Comparison of ENCODE assay signal across 1 fruit fly cellular context in the genomic region with DNA sequence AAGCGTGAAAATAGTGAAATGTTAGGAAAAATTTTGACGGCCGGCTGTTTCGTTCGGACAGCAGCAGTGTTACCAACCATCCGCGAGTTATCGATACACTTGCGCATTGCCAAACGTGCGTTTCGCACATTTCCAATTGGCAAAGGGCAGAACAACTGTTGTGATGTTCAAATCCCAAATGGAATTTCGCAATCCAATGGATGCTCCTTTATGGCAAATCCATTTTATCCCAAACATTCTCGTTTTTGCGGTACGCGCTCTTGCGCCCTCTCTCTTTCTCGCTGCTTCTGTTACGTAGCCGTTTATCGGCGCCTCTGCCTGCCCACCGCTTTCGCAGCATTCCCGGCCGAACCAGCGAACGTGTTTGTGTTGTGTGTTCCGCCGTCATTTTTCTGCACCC.
TF ChIP-seq lines count a peak whose summit lies in the region.

No protein-coding gene starts in this region.

TF ChIP-seq in whole organism, embryonic, 481 proteins besides CTCF, POLR2A, EP300 and RAD21 (continued from another document and continues in another):
- TF ChIP-seq CG2712 (tag; optimal IDR thresholded peaks at IDR 0.05; lab: Kevin White, UChicago), result no peak
- no peak for TF ChIP-seq CG11398 (GFP tag; optimal IDR thresholded peaks at IDR 0.05; lab: Kevin White, UChicago)
- TF ChIP-seq twi (tag; optimal IDR thresholded peaks at IDR 0.05; lab: Kevin White, UChicago), result no peak
- no peak for TF ChIP-seq ac (GFP tag; optimal IDR thresholded peaks at IDR 0.05; lab: Kevin White, UChicago)
- TF ChIP-seq sc (optimal IDR thresholded peaks at IDR 0.05; lab: Kevin White, UChicago), result no peak
- no peak for TF ChIP-seq sc (GFP tag; optimal IDR thresholded peaks at IDR 0.05; lab: Kevin White, UChicago)
- no peak for TF ChIP-seq Gsc (GFP tag; IDR thresholded peaks at IDR 0.05; lab: Robert Waterston, UW)
- no peak for TF ChIP-seq MTF-1 (GFP tag; optimal IDR thresholded peaks at IDR 0.05; lab: Kevin White, UChicago; ENCODE audit: borderline replicate concordance)
- TF ChIP-seq Bgb (GFP tag; IDR thresholded peaks at IDR 0.05; lab: Robert Waterston, UW; ENCODE audit: partially characterized antibody), result peak; percentile 20; the same call in 1 of the 2 replicates
- peak; percentile 63 for TF ChIP-seq CG9437 (GFP tag; optimal IDR thresholded peaks at IDR 0.05; lab: Kevin White, UChicago)
- TF ChIP-seq Dad (GFP tag; optimal IDR thresholded peaks at IDR 0.05; lab: Kevin White, UChicago), result no peak
- TF ChIP-seq MBD-R2 (GFP tag; IDR thresholded peaks at IDR 0.05; lab: Robert Waterston, UW), result peak; percentile 52; the same call in 1 of the 2 replicates
- no peak for TF ChIP-seq bsh (GFP tag; optimal IDR thresholded peaks at IDR 0.05; lab: Kevin White, UChicago)
- TF ChIP-seq CG13624 (GFP tag; optimal IDR thresholded peaks at IDR 0.05; lab: Kevin White, UChicago), result no peak
- TF ChIP-seq fd102C (GFP tag; optimal IDR thresholded peaks at IDR 0.05; lab: Kevin White, UChicago), result no peak
- no peak for TF ChIP-seq corto (GFP tag; optimal IDR thresholded peaks at IDR 0.05; lab: Kevin White, UChicago)
- TF ChIP-seq CG12236 (GFP tag; optimal IDR thresholded peaks at IDR 0.05; lab: Kevin White, UChicago), result no peak
- TF ChIP-seq lola (GFP tag; optimal IDR thresholded peaks at IDR 0.05; lab: Kevin White, UChicago), result no peak
- TF ChIP-seq vfl (GFP tag; optimal IDR thresholded peaks at IDR 0.05; lab: Kevin White, UChicago), result no peak
- no peak for TF ChIP-seq tgo (GFP tag; IDR thresholded peaks at IDR 0.05; lab: Robert Waterston, UW)
- TF ChIP-seq CG15479 (GFP tag; optimal IDR thresholded peaks at IDR 0.05; lab: Kevin White, UChicago), result peak; percentile 59
- peak; percentile 11 for TF ChIP-seq nom (GFP tag; optimal IDR thresholded peaks at IDR 0.05; lab: Kevin White, UChicago)
- peak in 1 of 2 experiments; percentile 29 for TF ChIP-seq crp (GFP tag; optimal IDR thresholded peaks at IDR 0.05; lab: Kevin White, UChicago)
- no peak for TF ChIP-seq CG18011 (GFP tag; optimal IDR thresholded peaks at IDR 0.05; lab: Kevin White, UChicago)
- TF ChIP-seq sd (tag; optimal IDR thresholded peaks at IDR 0.05; lab: Kevin White, UChicago), result peak; percentile 28
- TF ChIP-seq Meics (GFP tag; optimal IDR thresholded peaks at IDR 0.05; lab: Kevin White, UChicago), result no peak
- TF ChIP-seq Ets65A (GFP tag; lab: Kevin White, UChicago), result peak; percentile 42
- TF ChIP-seq CG10321 (GFP tag; IDR thresholded peaks at IDR 0.05; lab: Robert Waterston, UW), result no peak
- no peak for TF ChIP-seq pnt (GFP tag; optimal IDR thresholded peaks at IDR 0.05; lab: Kevin White, UChicago)
- TF ChIP-seq Adf1 (GFP tag; IDR thresholded peaks at IDR 0.05; lab: Robert Waterston, UW), result peak; percentile 53
- no peak for TF ChIP-seq Xrp1 (GFP tag; IDR thresholded peaks at IDR 0.05; lab: Robert Waterston, UW)
- TF ChIP-seq CG14860 (GFP tag; IDR thresholded peaks at IDR 0.05; lab: Robert Waterston, UW; ENCODE audit: partially characterized antibody), result peak; percentile 54; the same call in 2 of the 3 replicates
- no peak for TF ChIP-seq CG12391 (tag; optimal IDR thresholded peaks at IDR 0.05; lab: Kevin White, UChicago)
- TF ChIP-seq Dref (GFP tag; IDR thresholded peaks at IDR 0.05; lab: Robert Waterston, UW), result peak; percentile 63
- TF ChIP-seq CG4730 (GFP tag; IDR thresholded peaks at IDR 0.05; lab: Robert Waterston, UW), result no peak
- no peak for TF ChIP-seq CG10462 (GFP tag; optimal IDR thresholded peaks at IDR 0.05; lab: Kevin White, UChicago)
- TF ChIP-seq Bdp1 (GFP tag; optimal IDR thresholded peaks at IDR 0.05; lab: Kevin White, UChicago), result no peak
- no peak for TF ChIP-seq org-1 (GFP tag; optimal IDR thresholded peaks at IDR 0.05; lab: Kevin White, UChicago)
- TF ChIP-seq Nf-YA (GFP tag; IDR thresholded peaks at IDR 0.05; lab: Robert Waterston, UW), result no peak
- TF ChIP-seq CG3407 (GFP tag; optimal IDR thresholded peaks at IDR 0.05; lab: Kevin White, UChicago), result no peak
- peak; percentile 42 for TF ChIP-seq pzg (GFP tag; optimal IDR thresholded peaks at IDR 0.05; lab: Kevin White, UChicago)
- TF ChIP-seq psq (GFP tag; optimal IDR thresholded peaks at IDR 0.05; lab: Kevin White, UChicago), result peak; percentile 85
- TF ChIP-seq Dek (tag; optimal IDR thresholded peaks at IDR 0.05; lab: Kevin White, UChicago), result no peak
- no peak for TF ChIP-seq jigr1 (GFP tag; IDR thresholded peaks at IDR 0.05; lab: Robert Waterston, UW)
- TF ChIP-seq D19A (tag; optimal IDR thresholded peaks at IDR 0.05; lab: Kevin White, UChicago), result no peak
- peak; percentile 63 for TF ChIP-seq CG13287 (GFP tag; IDR thresholded peaks at IDR 0.05; lab: Robert Waterston, UW; ENCODE audit: partially characterized antibody)
- TF ChIP-seq Hmr (GFP tag; optimal IDR thresholded peaks at IDR 0.05; lab: Kevin White, UChicago), result no peak
- no peak for TF ChIP-seq az2 (GFP tag; optimal IDR thresholded peaks at IDR 0.05; lab: Kevin White, UChicago)
- TF ChIP-seq NC2β (GFP tag; optimal IDR thresholded peaks at IDR 0.05; lab: Kevin White, UChicago), result no peak
- peak; percentile 39; the same call in 1 of the 3 replicates for TF ChIP-seq Doc3 (GFP tag; IDR thresholded peaks at IDR 0.05; lab: Robert Waterston, UW; ENCODE audit: partially characterized antibody)
- TF ChIP-seq ato (GFP tag; IDR thresholded peaks at IDR 0.05; lab: Robert Waterston, UW; ENCODE audit: partially characterized antibody), result no peak
- TF ChIP-seq grau (tag; optimal IDR thresholded peaks at IDR 0.05; lab: Kevin White, UChicago), result no peak
- TF ChIP-seq CG9797 (GFP tag; optimal IDR thresholded peaks at IDR 0.05; lab: Kevin White, UChicago), result peak; percentile 10
- TF ChIP-seq TFAM (GFP tag; optimal IDR thresholded peaks at IDR 0.05; lab: Kevin White, UChicago), result no peak
- peak; percentile 39; the same call in 2 of the 3 replicates for TF ChIP-seq CG34224 (GFP tag; IDR thresholded peaks at IDR 0.05; lab: Robert Waterston, UW; ENCODE audit: partially characterized antibody)
- peak; percentile 24 for TF ChIP-seq sug (tag; optimal IDR thresholded peaks at IDR 0.05; lab: Kevin White, UChicago)
- no peak for TF ChIP-seq CG11456 (GFP tag; IDR thresholded peaks at IDR 0.05; lab: Robert Waterston, UW)
- TF ChIP-seq CG42726 (GFP tag; IDR thresholded peaks at IDR 0.05; lab: Robert Waterston, UW; ENCODE audit: partially characterized antibody), result no peak
- TF ChIP-seq chn (GFP tag; optimal IDR thresholded peaks at IDR 0.05; lab: Kevin White, UChicago), result no peak
- TF ChIP-seq Poxn (GFP tag; IDR thresholded peaks at IDR 0.05; lab: Robert Waterston, UW), result no peak
- peak; percentile 42 for TF ChIP-seq gfzf (GFP tag; optimal IDR thresholded peaks at IDR 0.05; lab: Kevin White, UChicago)
- no peak for TF ChIP-seq Usf (GFP tag; optimal IDR thresholded peaks at IDR 0.05; lab: Kevin White, UChicago)
- no peak for TF ChIP-seq bcd (GFP tag; optimal IDR thresholded peaks at IDR 0.05; lab: Kevin White, UChicago)
- no peak for TF ChIP-seq Mad (GFP tag; optimal IDR thresholded peaks at IDR 0.05; lab: Kevin White, UChicago)
- no peak for TF ChIP-seq emc (GFP tag; optimal IDR thresholded peaks at IDR 0.05; lab: Kevin White, UChicago)
- TF ChIP-seq Dp (GFP tag; optimal IDR thresholded peaks at IDR 0.05; lab: Kevin White, UChicago), result peak; percentile 28
- TF ChIP-seq CG16779 (GFP tag; IDR thresholded peaks at IDR 0.05; lab: Robert Waterston, UW), result no peak
- no peak for TF ChIP-seq ranshi (GFP tag; IDR thresholded peaks at IDR 0.05; lab: Robert Waterston, UW)
- no peak for TF ChIP-seq Taf1 (GFP tag; IDR thresholded peaks at IDR 0.05; lab: Robert Waterston, UW)
- 0 out of 3 replicates have a peak, but pooled peaks have one; percentile 33 for TF ChIP-seq zen2 (GFP tag; IDR thresholded peaks at IDR 0.05; lab: Robert Waterston, UW; ENCODE audit: partially characterized antibody)
- TF ChIP-seq Ada2b (GFP tag; IDR thresholded peaks at IDR 0.05; lab: Robert Waterston, UW), result no peak
- no peak for TF ChIP-seq CG15696 (tag; optimal IDR thresholded peaks at IDR 0.05; lab: Kevin White, UChicago)
- no peak for TF ChIP-seq hb (GFP tag; IDR thresholded peaks at IDR 0.05; lab: Robert Waterston, UW; ENCODE audit: partially characterized antibody)
- TF ChIP-seq unc-4 (GFP tag; IDR thresholded peaks at IDR 0.05; lab: Robert Waterston, UW; ENCODE audit: partially characterized antibody), result 0 out of 2 replicates have a peak, but pooled peaks have one; percentile 11
- no peak for TF ChIP-seq CG1792 (GFP tag; optimal IDR thresholded peaks at IDR 0.05; lab: Kevin White, UChicago)
- TF ChIP-seq CG7963 (GFP tag; IDR thresholded peaks at IDR 0.05; lab: Robert Waterston, UW; ENCODE audit: partially characterized antibody), result no peak
- TF ChIP-seq gro (GFP tag; optimal IDR thresholded peaks at IDR 0.05; lab: Kevin White, UChicago), result no peak
- TF ChIP-seq HmgZ (tag; optimal IDR thresholded peaks at IDR 0.05; lab: Kevin White, UChicago), result no peak
- TF ChIP-seq chinmo (GFP tag; IDR thresholded peaks at IDR 0.05; lab: Robert Waterston, UW; ENCODE audit: partially characterized antibody), result 0 out of 4 replicates have a peak, but pooled peaks have one; percentile 47
- TF ChIP-seq fd64A (GFP tag; optimal IDR thresholded peaks at IDR 0.05; lab: Kevin White, UChicago), result no peak
- TF ChIP-seq peb (GFP tag; IDR thresholded peaks at IDR 0.05; lab: Robert Waterston, UW), result no peak
- TF ChIP-seq CG6683 (GFP tag; optimal IDR thresholded peaks at IDR 0.05; lab: Kevin White, UChicago), result no peak
- TF ChIP-seq knrl (GFP tag; IDR thresholded peaks at IDR 0.05; lab: Robert Waterston, UW; ENCODE audit: partially characterized antibody), result no peak
- peak in 1 of 2 experiments; percentile 92 for TF ChIP-seq insv (GFP tag; optimal IDR thresholded peaks at IDR 0.05; lab: Kevin White, UChicago)
- no peak for TF ChIP-seq stwl (tag; optimal IDR thresholded peaks at IDR 0.05; lab: Kevin White, UChicago)
- TF ChIP-seq bbx (GFP tag; IDR thresholded peaks at IDR 0.05; lab: Robert Waterston, UW; ENCODE audit: partially characterized antibody), result peak; percentile 36; the same call in 1 of the 2 replicates
- TF ChIP-seq CG6654 (GFP tag; optimal IDR thresholded peaks at IDR 0.05; lab: Kevin White, UChicago), result no peak
- no peak for TF ChIP-seq CG1603 (tag; optimal IDR thresholded peaks at IDR 0.05; lab: Kevin White, UChicago)
- TF ChIP-seq CG7556 (GFP tag; optimal IDR thresholded peaks at IDR 0.05; lab: Kevin White, UChicago), result no peak
- no peak for TF ChIP-seq Lpt (GFP tag; optimal IDR thresholded peaks at IDR 0.05; lab: Kevin White, UChicago)
- TF ChIP-seq BEAF-32 (GFP tag; optimal IDR thresholded peaks at IDR 0.05; lab: Kevin White, UChicago), result peak; percentile 30
- TF ChIP-seq wdn (GFP tag; IDR thresholded peaks at IDR 0.05; lab: Robert Waterston, UW), result no peak
- TF ChIP-seq mam (GFP tag; optimal IDR thresholded peaks at IDR 0.05; lab: Kevin White, UChicago), result no peak
- no peak for TF ChIP-seq CG9609 (GFP tag; optimal IDR thresholded peaks at IDR 0.05; lab: Kevin White, UChicago)
- no peak for TF ChIP-seq dm (GFP tag; optimal IDR thresholded peaks at IDR 0.05; lab: Kevin White, UChicago)
- TF ChIP-seq CG6791 (GFP tag; IDR thresholded peaks at IDR 0.05; lab: Robert Waterston, UW; ENCODE audit: partially characterized antibody), result peak; percentile 45; the same call in 1 of the 3 replicates
- TF ChIP-seq CG14965 (GFP tag; optimal IDR thresholded peaks at IDR 0.05; lab: Kevin White, UChicago; ENCODE audit: borderline replicate concordance), result no peak
- TF ChIP-seq E2f1 (GFP tag; IDR thresholded peaks at IDR 0.05; lab: Robert Waterston, UW), result no peak
- TF ChIP-seq prd (optimal IDR thresholded peaks at IDR 0.05; lab: Kevin White, UChicago), result no peak
- TF ChIP-seq prd (GFP tag; IDR thresholded peaks at IDR 0.05; lab: Robert Waterston, UW), result no peak
- no peak for TF ChIP-seq CG32532 (GFP tag; IDR thresholded peaks at IDR 0.05; lab: Robert Waterston, UW)
- TF ChIP-seq MESR4 (GFP tag; optimal IDR thresholded peaks at IDR 0.05; lab: Kevin White, UChicago), result no peak
- TF ChIP-seq gsb (GFP tag; IDR thresholded peaks at IDR 0.05; lab: Robert Waterston, UW), result no peak
- TF ChIP-seq CG1832 (GFP tag; optimal IDR thresholded peaks at IDR 0.05; lab: Kevin White, UChicago), result no peak
- TF ChIP-seq Hr51 (GFP tag; optimal IDR thresholded peaks at IDR 0.05; lab: Kevin White, UChicago), result no peak
- TF ChIP-seq CG34422 (GFP tag; IDR thresholded peaks at IDR 0.05; lab: Robert Waterston, UW), result no peak
- TF ChIP-seq CG11247 (GFP tag; IDR thresholded peaks at IDR 0.05; lab: Robert Waterston, UW), result no peak
- TF ChIP-seq CG12071 (GFP tag; optimal IDR thresholded peaks at IDR 0.05; lab: Kevin White, UChicago), result no peak
- TF ChIP-seq CG17186 (GFP tag; optimal IDR thresholded peaks at IDR 0.05; lab: Kevin White, UChicago), result peak; percentile 68
- TF ChIP-seq CG32772 (GFP tag; IDR thresholded peaks at IDR 0.05; lab: Robert Waterston, UW), result no peak
- TF ChIP-seq vvl (GFP tag; IDR thresholded peaks at IDR 0.05; lab: Robert Waterston, UW), result no peak
- no peak for TF ChIP-seq Atf6 (GFP tag; IDR thresholded peaks at IDR 0.05; lab: Robert Waterston, UW)
- TF ChIP-seq CG3726 (GFP tag; IDR thresholded peaks at IDR 0.05; lab: Robert Waterston, UW), result no peak
- no peak for TF ChIP-seq CG7357 (GFP tag; IDR thresholded peaks at IDR 0.05; lab: Robert Waterston, UW)
- no peak for TF ChIP-seq h (optimal IDR thresholded peaks at IDR 0.05; lab: Kevin White, UChicago)
- TF ChIP-seq jumu (GFP tag; optimal IDR thresholded peaks at IDR 0.05; lab: Kevin White, UChicago), result no peak
- peak; percentile 29 for TF ChIP-seq CG2116 (GFP tag; optimal IDR thresholded peaks at IDR 0.05; lab: Kevin White, UChicago)
- no peak for TF ChIP-seq CG4424 (GFP tag; optimal IDR thresholded peaks at IDR 0.05; lab: Kevin White, UChicago)
- no peak for TF ChIP-seq CG1529 (GFP tag; optimal IDR thresholded peaks at IDR 0.05; lab: Kevin White, UChicago)
- peak; percentile 19 for TF ChIP-seq Deaf1 (tag; optimal IDR thresholded peaks at IDR 0.05; lab: Kevin White, UChicago)
- no peak for TF ChIP-seq slou (GFP tag; optimal IDR thresholded peaks at IDR 0.05; lab: Kevin White, UChicago)
- TF ChIP-seq GATAe (GFP tag; conservative IDR thresholded peaks at IDR 0.05; lab: Robert Waterston, UW), result no peak
- TF ChIP-seq pum (GFP tag; optimal IDR thresholded peaks at IDR 0.05; lab: Kevin White, UChicago), result no peak
- TF ChIP-seq oc (tag; optimal IDR thresholded peaks at IDR 0.05; lab: Kevin White, UChicago), result no peak
- 0 out of 3 replicates have a peak, but pooled peaks have one; percentile 27 for TF ChIP-seq Opbp (GFP tag; IDR thresholded peaks at IDR 0.05; lab: Robert Waterston, UW; ENCODE audit: partially characterized antibody)
- no peak for TF ChIP-seq cad (GFP tag; optimal IDR thresholded peaks at IDR 0.05; lab: Kevin White, UChicago)
- no peak for TF ChIP-seq Hmx (GFP tag; optimal IDR thresholded peaks at IDR 0.05; lab: Kevin White, UChicago)
